Fruit fly (Drosophila melanogaster): ENCODE measurements around the gene FASN1.

dm6 chr2L:3058772-3059623 lies 2.6 kb downstream of the FASN1 start:
- no peak for TF ChIP-seq psq (optimal IDR thresholded peaks at IDR 0.05)
- TF ChIP-seq CG8478 (optimal IDR thresholded peaks at IDR 0.05): no peak
- no peak for TF ChIP-seq pan (optimal IDR thresholded peaks at IDR 0.05)

Data from whole organism.